Worm (Caenorhabditis elegans): Measurements from ENCODE around the gene C46E10.1.

DNA sequence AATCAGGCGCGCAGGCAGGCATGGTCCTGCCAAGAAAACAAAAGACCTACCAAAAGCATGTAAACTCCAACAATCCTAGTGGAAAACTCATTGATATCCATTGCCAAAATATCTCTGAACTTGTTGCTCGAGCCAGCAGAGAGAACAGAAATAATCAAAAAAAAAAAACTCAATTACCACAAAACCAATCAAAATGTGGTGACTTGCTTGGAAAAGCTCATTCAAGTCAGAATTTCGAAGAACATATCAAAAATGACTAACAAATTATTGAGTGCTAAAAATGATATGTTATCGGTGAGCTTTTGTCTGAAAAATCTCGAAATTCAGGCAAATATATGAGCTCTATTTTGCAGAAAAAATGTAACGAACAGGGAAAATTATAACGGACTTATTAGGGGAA, 22.7 kb upstream of the C46E10.1 start, which contains the start of gene srx-105:
- no peak for TF ChIP-seq nhr-237 (tag; optimal IDR thresholded peaks at IDR 0.05)
- TF ChIP-seq nhr-77 (tag; optimal IDR thresholded peaks at IDR 0.05) = no peak
- no peak for TF ChIP-seq hlh-30 (tag; optimal IDR thresholded peaks at IDR 0.05; ENCODE audit: insufficient read depth)
- TF ChIP-seq mdl-1 (tag; optimal IDR thresholded peaks at IDR 0.05) = no peak
- no peak for TF ChIP-seq egl-27 (tag; optimal IDR thresholded peaks at IDR 0.05)
- no peak for TF ChIP-seq nhr-11 (tag; optimal IDR thresholded peaks at IDR 0.05)
- no peak for TF ChIP-seq skn-1 (tag; optimal IDR thresholded peaks at IDR 0.05)

All from whole organism, L4 larva.